Worm (Caenorhabditis elegans) whole organism, L4 larva: ENCODE measurements around the gene pnn-1.

Experiments
- F10B5.3 ChIP-seq: sonication (generic microtip); optimal IDR thresholded peaks from 2 replicates; lab custom pipeline; 2016; ENCODE audit warnings: mild to moderate bottlenecking, missing genetic modification characterization, missing compliant biosample characterization
- F26F4.8 ChIP-seq: fragments of 200-800 bp; sonication (Bioruptor generic); conservative IDR thresholded peaks from 2 replicates; pipeline ENCODE4 v1.3.6; 2022; ENCODE audit warnings: missing genetic modification characterization, missing compliant biosample characterization
- T20F7.1 ChIP-seq: fragments of 200-800 bp; sonication (Bioruptor generic); optimal IDR thresholded peaks from 2 replicates; lab custom pipeline; 2018; ENCODE audit warnings: mild to moderate bottlenecking, missing genetic modification characterization, missing compliant biosample characterization
- T26A8.4 ChIP-seq: fragments of 200-800 bp; sonication (Bioruptor generic); IDR thresholded peaks from 2 replicates; pipeline ENCODE4 v1.3.6; 2022; ENCODE audit warnings: missing genetic modification characterization, missing compliant biosample characterization
- aha-1 ChIP-seq: fragments of 150-350 bp; peaks from one replicate; lab custom pipeline; 2014; ENCODE audit warnings: missing biosample characterization, missing genetic modification characterization
- ama-1 ChIP-seq: fragments of 150-350 bp; optimal IDR thresholded peaks from 2 replicates; lab custom pipeline; 2014; ENCODE audit warnings: inconsistent platforms, mixed read lengths
- arid-1 ChIP-seq: fragments of 200-800 bp; sonication (Bioruptor generic); conservative IDR thresholded peaks from 2 replicates; pipeline ENCODE4 v1.3.6; 2022; ENCODE audit warnings: missing genetic modification reagents, missing genetic modification characterization, missing compliant biosample characterization
- ceh-20 ChIP-seq: fragments of 200-800 bp; sonication (Bioruptor generic); IDR thresholded peaks from 2 replicates; pipeline ENCODE4 v1.3.6; 2022; ENCODE audit warnings: missing genetic modification reagents, missing genetic modification characterization, missing compliant biosample characterization
- ceh-28 ChIP-seq: fragments of 150-350 bp; optimal IDR thresholded peaks from 2 replicates; lab custom pipeline; 2014; ENCODE audit warnings: missing biosample characterization, missing genetic modification reagents, missing genetic modification characterization
- ceh-44 ChIP-seq: fragments of 200-800 bp; sonication (Bioruptor generic); IDR thresholded peaks from 2 replicates; pipeline ENCODE4 v1.3.6; 2022; ENCODE audit warnings: missing genetic modification reagents, missing genetic modification characterization, missing compliant biosample characterization
- ces-1 ChIP-seq: fragments of 150-350 bp; sonication (generic microtip); optimal IDR thresholded peaks from 4 replicates; lab custom pipeline; 2014; ENCODE audit warnings: missing biosample characterization, missing genetic modification reagents, missing genetic modification characterization
- daf-16 ChIP-seq, 3 experiments: sonication (generic microtip); optimal IDR thresholded peaks; 2 replicates each; lab custom pipeline; 2016 to 2017; ENCODE audit warnings: missing genetic modification characterization in 3 of 3, missing genetic modification reagents in 3 of 3, mild to moderate bottlenecking in 2 of 3, missing compliant biosample characterization in 2 of 3, missing biosample characterization in 1 of 3, moderate library complexity in 1 of 3
- dmd-6 ChIP-seq: fragments of 200-800 bp; sonication (Bioruptor generic); IDR thresholded peaks from 2 replicates; pipeline ENCODE4 v1.3.6; 2022; ENCODE audit warnings: missing genetic modification reagents, missing genetic modification characterization, missing compliant biosample characterization
- dve-1 ChIP-seq: sonication (generic microtip); optimal IDR thresholded peaks from 2 replicates; lab custom pipeline; 2017; ENCODE audit warnings: antibody characterized with exemption, mild to moderate bottlenecking, missing genetic modification characterization, missing compliant biosample characterization; ENCODE audit not compliant: insufficient read depth
- fkh-10 ChIP-seq: fragments of 150-350 bp; optimal IDR thresholded peaks from 2 replicates; lab custom pipeline; 2014; ENCODE audit warnings: missing biosample characterization, missing genetic modification reagents, missing genetic modification characterization
- gei-8 ChIP-seq: fragments of 200-800 bp; sonication (Bioruptor generic); optimal IDR thresholded peaks from 2 replicates; lab custom pipeline; 2018; ENCODE audit warnings: mild to moderate bottlenecking, missing genetic modification characterization, missing compliant biosample characterization
- jun-1 ChIP-seq: fragments of 150-350 bp; optimal IDR thresholded peaks from 2 replicates; lab custom pipeline; 2014; ENCODE audit warnings: missing biosample characterization, missing genetic modification reagents, missing genetic modification characterization
- lin-15B ChIP-seq: fragments of 150-350 bp; sonication (generic microtip); optimal IDR thresholded peaks from 3 replicates; lab custom pipeline; 2014; ENCODE audit warnings: missing biosample characterization, missing genetic modification characterization
- lin-29 ChIP-seq: fragments of 200-800 bp; sonication (Bioruptor generic); IDR thresholded peaks from 2 replicates; pipeline ENCODE4 v1.3.6; 2022; ENCODE audit warnings: missing genetic modification reagents, missing genetic modification characterization, missing compliant biosample characterization
- mes-2 ChIP-seq: sonication (generic microtip); optimal IDR thresholded peaks from 2 replicates; lab custom pipeline; 2016; ENCODE audit warnings: missing genotype, mild to moderate bottlenecking, missing genetic modification characterization, missing compliant biosample characterization; ENCODE audit not compliant: poor library complexity, severe bottlenecking
- nhr-102 ChIP-seq: sonication (generic microtip); optimal IDR thresholded peaks from 2 replicates; lab custom pipeline; 2016; ENCODE audit warnings: mild to moderate bottlenecking, missing genetic modification characterization, moderate library complexity, missing compliant biosample characterization
- nhr-41 ChIP-seq: fragments of 200-800 bp; sonication (Bioruptor generic); IDR thresholded peaks from 2 replicates; pipeline ENCODE4 v1.3.6; 2022; ENCODE audit warnings: missing genetic modification reagents, missing genetic modification characterization, missing compliant biosample characterization
- nhr-42 ChIP-seq: fragments of 200-800 bp; sonication (Bioruptor generic); IDR thresholded peaks from 2 replicates; pipeline ENCODE4 v1.3.6; 2022; ENCODE audit warnings: missing genetic modification characterization, missing compliant biosample characterization
- nhr-48 ChIP-seq: sonication (generic microtip); optimal IDR thresholded peaks from 2 replicates; lab custom pipeline; 2016; ENCODE audit warnings: mild to moderate bottlenecking, missing genetic modification characterization, missing compliant biosample characterization
- nhr-6 ChIP-seq: fragments of 150-350 bp; optimal IDR thresholded peaks from 2 replicates; lab custom pipeline; 2014; ENCODE audit warnings: missing biosample characterization, missing genetic modification characterization
- nhr-76 ChIP-seq: fragments of 150-350 bp; optimal IDR thresholded peaks from 2 replicates; lab custom pipeline; 2014; ENCODE audit warnings: missing biosample characterization, missing genetic modification characterization
- pqm-1 ChIP-seq: sonication (generic microtip); optimal IDR thresholded peaks from 2 replicates; lab custom pipeline; 2017; ENCODE audit warnings: missing biosample characterization, missing genetic modification characterization
- skn-1 ChIP-seq: fragments of 150-350 bp; optimal IDR thresholded peaks from 2 replicates; lab custom pipeline; 2014; ENCODE audit warnings: missing biosample characterization, missing genetic modification characterization
- tag-97 ChIP-seq: fragments of 200-800 bp; sonication (Bioruptor generic); IDR thresholded peaks from 2 replicates; pipeline ENCODE4 v1.3.6; 2022; ENCODE audit warnings: missing genetic modification characterization, missing compliant biosample characterization
- tra-1 ChIP-seq: fragments of 200-800 bp; sonication (Bioruptor generic); IDR thresholded peaks from 2 replicates; pipeline ENCODE4 v1.3.6; 2022; ENCODE audit warnings: missing genetic modification reagents, missing genetic modification characterization, missing compliant biosample characterization
- zag-1 ChIP-seq: fragments of 150-350 bp; optimal IDR thresholded peaks from 2 replicates; lab custom pipeline; 2014; ENCODE audit warnings: missing biosample characterization, missing genetic modification characterization
- zip-2 ChIP-seq: fragments of 150-350 bp; optimal IDR thresholded peaks from 2 replicates; lab custom pipeline; 2014; ENCODE audit warnings: missing biosample characterization, missing genetic modification characterization
- ztf-11 ChIP-seq: fragments of 150-350 bp; optimal IDR thresholded peaks from 2 replicates; lab custom pipeline; 2014; ENCODE audit warnings: missing biosample characterization, missing genetic modification characterization
- ztf-7 ChIP-seq: fragments of 150-350 bp; optimal IDR thresholded peaks from 2 replicates; lab custom pipeline; 2014; ENCODE audit warnings: missing biosample characterization, missing genetic modification characterization

pnn-1 gene

ce11 chrV:13013844-13014243 lies 42.9 kb downstream of the pnn-1 start, which contains the start of gene F15B9.6:
Gene F15B9.6 (plus strand): TSS chrV:13014144.
- TF ChIP-seq nhr-42 = no peak
- TF ChIP-seq dmd-6 (GFP tag; lab: Robert Waterston, UW) = no peak
- TF ChIP-seq ceh-28 (tag; lab: Kevin White, UChicago) = no peak
- TF ChIP-seq ceh-44 (GFP tag; lab: Robert Waterston, UW) = no peak
- no peak for TF ChIP-seq T26A8.4 (GFP tag; lab: Robert Waterston, UW)
- TF ChIP-seq zip-2 = no peak
- TF ChIP-seq arid-1 (GFP tag; lab: Robert Waterston, UW) = no peak
- TF ChIP-seq daf-16 (GFP tag; optimal IDR thresholded peaks at IDR 0.05; lab: Kevin White, UChicago) = no peak
- TF ChIP-seq daf-16 (tag; optimal IDR thresholded peaks at IDR 0.05; lab: Kevin White, UChicago) = no peak

ce11 chrV:13018233-13018632 lies 47.3 kb downstream of the pnn-1 start:
- peak; percentile 65 for TF ChIP-seq aha-1 (tag; lab: Kevin White, UChicago)
- TF ChIP-seq fkh-10 (GFP tag; lab: Kevin White, UChicago) = no peak
- TF ChIP-seq pqm-1 = no peak
- TF ChIP-seq tag-97 (GFP tag; lab: Robert Waterston, UW) = no peak
- no peak for TF ChIP-seq mes-2 (tag; lab: Kevin White, UChicago)
- no peak for TF ChIP-seq nhr-42
- no peak for TF ChIP-seq F10B5.3 (tag; lab: Kevin White, UChicago)
- no peak for TF ChIP-seq nhr-76 (tag; lab: Kevin White, UChicago)
- TF ChIP-seq, all 104 proteins: peak for 1

ce11 chrV:13018761-13019160 lies 47.9 kb downstream of the pnn-1 start, which contains the start of gene fmi-1:
Gene fmi-1 (plus strand): TSS chrV:13019061.
- TF ChIP-seq aha-1 (tag; lab: Kevin White, UChicago) = peak; percentile 49
- TF ChIP-seq jun-1 (tag; lab: Kevin White, UChicago) = no peak

ce11 chrV:13020014-13020413 lies 49.1 kb downstream of the pnn-1 start:
- TF ChIP-seq gei-8 (GFP tag; lab: Kevin White, UChicago) = no peak
- TF ChIP-seq ces-1 = peak; percentile 86
- no peak for TF ChIP-seq tra-1 (GFP tag; lab: Robert Waterston, UW)
- TF ChIP-seq nhr-102 = no peak
- TF ChIP-seq ceh-20 = no peak
- no peak for TF ChIP-seq F26F4.8

ce11 chrV:13020638-13021037 lies 49.7 kb downstream of the pnn-1 start:
- TF ChIP-seq lin-15B (no peak), ztf-11 (tag; lab: Kevin White, UChicago) (no peak), T20F7.1 (GFP tag; lab: Kevin White, UChicago) (no peak), skn-1 (tag; lab: Kevin White, UChicago) (no peak), gei-8 (GFP tag; lab: Kevin White, UChicago) (no peak), nhr-6 (no peak), nhr-48 (tag; lab: Kevin White, UChicago) (no peak), nhr-102 (no peak), zag-1 (no peak), daf-16 (GFP tag; optimal IDR thresholded peaks at IDR 0.05; lab: Kevin White, UChicago) (no peak), daf-16 (tag; optimal IDR thresholded peaks at IDR 0.05; lab: Kevin White, UChicago) (no peak), lin-29 (no peak), ztf-7 (tag; lab: Kevin White, UChicago) (no peak), ama-1 (lab: Kevin White, UChicago) (no peak), nhr-41 (no peak), dve-1 (tag; lab: Kevin White, UChicago) (no peak)
- TF ChIP-seq, all 104 proteins: peak for 0
